Worm (Caenorhabditis elegans) whole organism, mixed stage, embryonic: Measurements from ENCODE around the gene srg-6.
A peak's percentile ranks its signal among the peaks of the same experiment; 100 is the strongest.

Experiments used
- M03D4.4 ChIP-seq: sonication (generic microtip); optimal IDR thresholded peaks from 2 replicates; lab custom pipeline; 2017; ENCODE audit warnings: mild to moderate bottlenecking, missing genetic modification characterization, missing compliant biosample characterization
- bed-3 ChIP-seq: fragments of 200-800 bp; sonication (Bioruptor generic); optimal IDR thresholded peaks from 3 replicates; lab custom pipeline; 2018; ENCODE audit warnings: mild to moderate bottlenecking, missing genetic modification characterization, moderate library complexity, missing compliant biosample characterization
- blmp-1 ChIP-seq: fragments of 150-350 bp; optimal IDR thresholded peaks from 2 replicates; lab custom pipeline; 2014; ENCODE audit warnings: missing biosample characterization, missing genetic modification characterization
- ceh-39 ChIP-seq: fragments of 150-350 bp; optimal IDR thresholded peaks from 2 replicates; lab custom pipeline; 2014; ENCODE audit warnings: missing biosample characterization, missing genetic modification characterization
- ceh-43 ChIP-seq: fragments of 200-800 bp; sonication (Bioruptor generic); optimal IDR thresholded peaks from 2 replicates; lab custom pipeline; 2018; ENCODE audit warnings: mild to moderate bottlenecking, missing genetic modification characterization, moderate library complexity, missing compliant biosample characterization
- ceh-83 ChIP-seq: fragments of 200-800 bp; sonication (Bioruptor generic); optimal IDR thresholded peaks from 2 replicates; lab custom pipeline; 2018; ENCODE audit warnings: mild to moderate bottlenecking, missing genetic modification characterization, missing compliant biosample characterization
- elt-1 ChIP-seq: sonication (generic microtip); optimal IDR thresholded peaks from 2 replicates; lab custom pipeline; 2017; ENCODE audit warnings: missing genetic modification characterization, mild to moderate bottlenecking, missing compliant biosample characterization, antibody characterized with exemption, moderate library complexity, borderline replicate concordance; ENCODE audit not compliant: insufficient read depth
- flh-1 ChIP-seq: fragments of 200-800 bp; sonication (Bioruptor generic); optimal IDR thresholded peaks from 2 replicates; lab custom pipeline; 2018; ENCODE audit warnings: mild to moderate bottlenecking, missing genetic modification characterization, moderate library complexity, missing compliant biosample characterization
- ham-2 ChIP-seq: fragments of 200-800 bp; sonication (Bioruptor generic); optimal IDR thresholded peaks from 2 replicates; lab custom pipeline; 2018; ENCODE audit warnings: mild to moderate bottlenecking, missing genetic modification characterization, missing compliant biosample characterization
- hlh-1 ChIP-seq: fragments of 150-350 bp; optimal IDR thresholded peaks from 2 replicates; lab custom pipeline; 2014; ENCODE audit warnings: missing biosample characterization, missing genetic modification reagents, missing genetic modification characterization
- lin-13 ChIP-seq: fragments of 150-350 bp; optimal IDR thresholded peaks from 2 replicates; lab custom pipeline; 2014; ENCODE audit warnings: missing biosample characterization, missing genetic modification characterization
- lin-32 ChIP-seq: fragments of 200-800 bp; sonication (Bioruptor generic); optimal IDR thresholded peaks from 2 replicates; lab custom pipeline; 2018; ENCODE audit warnings: mild to moderate bottlenecking, missing genetic modification characterization, missing compliant biosample characterization
- lsy-2 ChIP-seq: fragments of 150-350 bp; optimal IDR thresholded peaks from 2 replicates; lab custom pipeline; 2014; ENCODE audit warnings: missing biosample characterization, missing genetic modification characterization
- mab-5 ChIP-seq: fragments of 150-350 bp; optimal IDR thresholded peaks from 2 replicates; lab custom pipeline; 2014; ENCODE audit warnings: missing biosample characterization, missing genetic modification characterization
- mep-1 ChIP-seq: fragments of 150-350 bp; optimal IDR thresholded peaks from 2 replicates; lab custom pipeline; 2017; ENCODE audit warnings: missing biosample characterization, missing genetic modification reagents, missing genetic modification characterization, inconsistent platforms
- mls-2 ChIP-seq: sonication (generic microtip); optimal IDR thresholded peaks from 2 replicates; lab custom pipeline; 2016; ENCODE audit warnings: mild to moderate bottlenecking, missing genetic modification characterization, moderate library complexity, missing compliant biosample characterization
- nhr-12 ChIP-seq: fragments of 150-350 bp; optimal IDR thresholded peaks from 2 replicates; lab custom pipeline; 2014; ENCODE audit warnings: missing biosample characterization, missing genetic modification characterization
- nhr-2 ChIP-seq: fragments of 150-350 bp; optimal IDR thresholded peaks from 2 replicates; lab custom pipeline; 2014; ENCODE audit warnings: missing biosample characterization, missing genetic modification characterization
- nhr-237 ChIP-seq: fragments of 150-350 bp; optimal IDR thresholded peaks from 2 replicates; lab custom pipeline; 2014; ENCODE audit warnings: missing biosample characterization, missing genetic modification characterization
- nhr-28 ChIP-seq: fragments of 150-350 bp; optimal IDR thresholded peaks from 2 replicates; lab custom pipeline; 2014; ENCODE audit warnings: missing biosample characterization, missing genetic modification characterization
- nhr-76 ChIP-seq: sonication (generic microtip); optimal IDR thresholded peaks from 2 replicates; lab custom pipeline; 2017; ENCODE audit warnings: missing biosample characterization, missing genetic modification characterization
- pha-4 ChIP-seq: fragments of 150-350 bp; optimal IDR thresholded peaks from 2 replicates; lab custom pipeline; 2018; ENCODE audit warnings: missing biosample characterization, missing genetic modification reagents, missing genetic modification characterization
- sem-2 ChIP-seq: fragments of 200-800 bp; sonication (Bioruptor generic); optimal IDR thresholded peaks from 2 replicates; lab custom pipeline; 2018; ENCODE audit warnings: mild to moderate bottlenecking, missing genetic modification characterization, missing compliant biosample characterization
- sptf-1 ChIP-seq: sonication (generic microtip); optimal IDR thresholded peaks from 2 replicates; lab custom pipeline; 2017; ENCODE audit warnings: mild to moderate bottlenecking, missing genetic modification characterization, moderate library complexity, missing compliant biosample characterization
- tbx-8 ChIP-seq: fragments of 200-800 bp; sonication (Bioruptor generic); optimal IDR thresholded peaks from 2 replicates; lab custom pipeline; 2018; ENCODE audit warnings: mild to moderate bottlenecking, missing genetic modification characterization, moderate library complexity, missing compliant biosample characterization
- unc-120 ChIP-seq: sonication (generic microtip); optimal IDR thresholded peaks from 2 replicates; lab custom pipeline; 2017; ENCODE audit warnings: missing genetic modification characterization, missing compliant biosample characterization; ENCODE audit not compliant: poor library complexity, severe bottlenecking
- unc-39 ChIP-seq: fragments of 150-350 bp; optimal IDR thresholded peaks from 2 replicates; lab custom pipeline; 2014; ENCODE audit warnings: missing biosample characterization, missing genetic modification characterization
- unc-62 ChIP-seq: fragments of 150-350 bp; optimal IDR thresholded peaks from 2 replicates; lab custom pipeline; 2014; ENCODE audit warnings: missing biosample characterization, missing genetic modification reagents, missing genetic modification characterization
- zip-8 ChIP-seq: fragments of 150-350 bp; optimal IDR thresholded peaks from 2 replicates; lab custom pipeline; 2014; ENCODE audit warnings: missing biosample characterization, missing genetic modification characterization
- ztf-11 ChIP-seq: fragments of 150-350 bp; optimal IDR thresholded peaks from 2 replicates; lab custom pipeline; 2014; ENCODE audit warnings: missing biosample characterization, missing genetic modification characterization

The srg-6 gene

DNA sequence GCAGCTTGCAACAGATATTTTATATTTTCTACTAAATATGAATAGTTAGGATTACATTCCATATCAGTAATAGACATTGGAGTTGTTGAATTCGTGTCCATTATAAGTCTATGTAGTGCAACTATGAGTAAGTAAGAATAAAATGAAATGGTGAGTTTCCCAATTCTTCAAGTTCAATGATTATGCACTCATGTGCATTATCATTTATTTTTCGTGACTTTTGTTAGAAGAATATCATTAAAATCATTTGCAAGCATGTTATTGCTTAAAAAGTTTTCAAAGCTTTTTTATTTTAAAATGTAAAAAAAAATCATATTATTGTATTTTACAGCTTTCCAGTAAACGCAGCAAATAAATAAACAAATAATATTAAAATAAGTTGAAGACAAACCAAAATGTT, 9.1 kb downstream of the srg-6 start, which contains the start of gene srg-9:
Gene srg-9 (minus strand): TSS at position 101 of the 400 bp plus-strand sequence.
- TF ChIP-seq ceh-43 (GFP tag; lab: Kevin White, UChicago): no peak
- TF ChIP-seq nhr-2 (tag; lab: Kevin White, UChicago): no peak
- TF ChIP-seq nhr-12: no peak
- TF ChIP-seq sptf-1 (tag; lab: Kevin White, UChicago): no peak
- TF ChIP-seq elt-1: no peak
- no peak for TF ChIP-seq M03D4.4
- no peak for TF ChIP-seq mab-5 (tag; lab: Kevin White, UChicago)
- no peak for TF ChIP-seq mep-1 (tag; lab: Kevin White, UChicago)
- TF ChIP-seq mls-2 (tag; lab: Kevin White, UChicago): no peak
- TF ChIP-seq hlh-1 (tag; lab: Kevin White, UChicago): no peak
- no peak for TF ChIP-seq tbx-8 (GFP tag; lab: Kevin White, UChicago)
- TF ChIP-seq unc-39 (tag; lab: Kevin White, UChicago): no peak
- TF ChIP-seq unc-120: no peak

DNA sequence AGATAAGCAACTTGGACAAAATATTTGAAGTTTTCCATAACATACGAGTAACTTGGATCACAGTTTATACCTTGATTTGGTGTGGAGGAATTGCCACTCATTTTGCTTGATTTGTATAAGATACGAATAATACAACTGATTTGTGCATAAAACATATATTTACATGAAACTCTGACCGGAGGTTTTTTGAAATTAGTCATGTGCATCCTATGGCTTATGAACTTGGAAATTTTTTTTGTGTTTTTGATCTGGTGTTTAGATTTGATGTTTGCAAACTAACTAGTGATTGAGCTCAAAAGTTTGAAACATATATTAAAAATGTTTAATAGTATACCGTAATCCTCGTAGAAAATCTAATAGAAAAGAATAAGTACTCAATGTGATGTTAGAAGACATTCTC, 11.1 kb downstream of the srg-6 start, which contains the start of gene srg-8:
Gene srg-8 (minus strand): TSS at position 101 of the 400 bp plus-strand sequence.
- TF ChIP-seq ceh-83 (GFP tag; lab: Kevin White, UChicago): no peak
- no peak for TF ChIP-seq ham-2 (GFP tag; lab: Kevin White, UChicago)
- no peak for TF ChIP-seq ceh-39 (tag; lab: Kevin White, UChicago)
- TF ChIP-seq M03D4.4: no peak
- TF ChIP-seq sem-2: no peak
- no peak for TF ChIP-seq nhr-76 (tag; lab: Kevin White, UChicago)
- TF ChIP-seq tbx-8 (GFP tag; lab: Kevin White, UChicago): no peak
- no peak for TF ChIP-seq flh-1 (GFP tag; lab: Kevin White, UChicago)
- no peak for TF ChIP-seq lsy-2 (tag; lab: Kevin White, UChicago)
- TF ChIP-seq nhr-237 (tag; lab: Kevin White, UChicago): no peak
- no peak for TF ChIP-seq bed-3
- TF ChIP-seq sptf-1 (tag; lab: Kevin White, UChicago): no peak

DNA sequence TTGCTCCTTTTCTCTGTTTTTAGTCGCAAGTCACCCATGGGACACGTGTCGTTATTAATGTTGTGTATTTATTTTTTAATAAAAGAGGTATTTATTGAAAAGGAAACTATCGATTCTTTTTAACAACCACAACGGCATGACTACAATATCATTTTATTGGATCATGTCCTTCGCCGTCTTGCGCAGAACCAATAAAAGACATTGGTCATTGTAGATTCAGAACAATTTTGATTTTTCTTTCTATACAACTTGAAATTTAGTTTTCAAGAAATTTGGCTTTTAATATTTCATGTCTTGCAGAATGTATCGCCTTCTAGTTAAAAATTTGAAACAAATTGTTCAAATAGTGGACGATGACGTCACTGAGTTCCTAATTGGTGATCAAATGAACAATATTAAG, 14.3 kb downstream of the srg-6 start, which contains the start of gene amdh-1:
Gene amdh-1 (plus strand): TSS at position 301 of the 400 bp plus-strand sequence.
- TF ChIP-seq zip-8 (tag; lab: Kevin White, UChicago) (no peak), tbx-8 (GFP tag; lab: Kevin White, UChicago) (no peak), pha-4 (tag; lab: Kevin White, UChicago) (no peak), unc-62 (no peak), ceh-39 (tag; lab: Kevin White, UChicago) (no peak), ceh-43 (GFP tag; lab: Kevin White, UChicago) (no peak), blmp-1 (tag; lab: Kevin White, UChicago) (no peak), nhr-12 (no peak), lin-13 (no peak), ztf-11 (tag; lab: Kevin White, UChicago) (no peak), lin-32 (no peak), mep-1 (tag; lab: Kevin White, UChicago) (no peak), ham-2 (GFP tag; lab: Kevin White, UChicago) (no peak), nhr-28 (tag; lab: Kevin White, UChicago) (no peak), mab-5 (tag; lab: Kevin White, UChicago) (no peak), mls-2 (tag; lab: Kevin White, UChicago) (no peak), flh-1 (GFP tag; lab: Kevin White, UChicago) (no peak), hlh-1 (tag; lab: Kevin White, UChicago) (no peak), unc-39 (tag; lab: Kevin White, UChicago) (no peak)
- TF ChIP-seq, all 35 proteins: peak for 0

DNA sequence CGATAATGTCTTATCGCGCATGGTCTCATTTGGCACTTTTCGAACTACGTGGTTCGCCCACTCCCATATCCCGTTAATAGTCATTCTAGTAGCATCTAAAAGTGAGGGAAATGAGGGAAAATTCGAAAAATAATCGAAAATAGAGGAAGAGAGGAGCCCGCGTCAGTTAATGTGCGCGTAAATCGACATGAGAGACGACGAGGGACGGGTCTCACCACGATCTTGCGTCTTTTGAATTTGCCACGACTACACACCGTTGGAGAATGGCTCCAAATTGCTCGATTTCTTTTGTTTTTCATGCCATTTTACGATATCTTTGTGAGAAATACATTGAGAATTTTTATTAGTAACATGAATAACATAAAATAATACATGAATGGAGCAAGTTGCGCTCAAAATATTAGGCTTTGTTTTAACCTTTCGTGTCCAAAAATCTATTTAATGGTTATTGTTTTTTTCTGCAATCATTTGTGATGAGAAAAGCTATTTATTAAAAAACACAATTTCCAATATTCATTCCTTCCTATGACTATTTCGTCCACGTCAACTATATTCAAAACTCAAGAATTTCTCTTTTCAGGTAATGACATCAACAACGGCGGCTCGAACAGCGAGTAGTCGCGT, 17.6 kb downstream of the srg-6 start, which contains the start of the genes gen-1 and stt-3:
Gene gen-1 (minus strand): TSS at position 95 of the 624 bp plus-strand sequence.
Gene stt-3 (plus strand): TSS at position 574 of the 624 bp plus-strand sequence.
- TF ChIP-seq mep-1 (tag; lab: Kevin White, UChicago) (peak; percentile 54), bed-3 (no peak), mab-5 (tag; lab: Kevin White, UChicago) (no peak), blmp-1 (tag; lab: Kevin White, UChicago) (no peak)

DNA sequence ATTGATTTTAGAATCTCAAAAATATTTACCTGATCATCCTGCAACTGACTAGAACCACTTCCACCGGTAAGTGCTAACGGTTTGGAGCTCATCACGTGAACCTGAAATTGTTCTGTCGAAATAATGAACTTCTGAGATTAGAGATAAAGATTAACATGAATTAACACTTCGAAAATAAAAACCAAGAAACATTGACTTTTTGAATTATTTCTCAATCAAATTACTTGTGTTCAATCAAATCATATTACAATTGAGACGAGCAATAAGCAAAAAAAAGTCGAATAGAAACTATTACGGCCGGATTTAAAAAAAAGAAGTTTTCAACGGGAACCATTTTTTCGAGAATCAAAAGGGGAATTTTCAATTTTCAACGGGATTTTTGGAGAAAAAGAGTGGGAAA, 20.1 kb downstream of the srg-6 start, which contains the start of gene bcas-2:
Gene bcas-2 (minus strand): TSS at position 101 of the 400 bp plus-strand sequence.
- no peak for TF ChIP-seq ceh-83 (GFP tag; lab: Kevin White, UChicago)
- no peak for TF ChIP-seq nhr-2 (tag; lab: Kevin White, UChicago)
